Worm (Caenorhabditis elegans): ENCODE results near the gene mod-1.
"Not testable (repeated sequence)": the region's sequence is repeated elsewhere in the genome, so short reads cannot be mapped to it uniquely, and the experiment has no call there.

Gene mod-1

ce11 chrV:8897942-8898419 lies 15.9 kb downstream of the mod-1 start, which contains the start of the genes his-17 and his-18:
TSS of gene his-17 (minus strand) at chrV:8897992.
TSS of gene his-18 (plus strand) at chrV:8898228.
- TF ChIP-seq unc-62 (GFP tag; optimal IDR thresholded peaks at IDR 0.05 in 1 of 2); unc-62 (tag; optimal IDR thresholded peaks at IDR 0.05); ama-1 (optimal IDR thresholded peaks at IDR 0.05); hmg-1.1 (GFP tag; IDR thresholded peaks at IDR 0.05): not testable (repeated sequence)

- TF ChIP-seq Y75B8A.6 (GFP tag; IDR thresholded peaks at IDR 0.05); mxl-2 (GFP tag; conservative IDR thresholded peaks at IDR 0.05); snpc-4 (tag; optimal IDR thresholded peaks at IDR 0.05): not testable (repeated sequence)
These were observed 51.9 kb downstream of the mod-1 start, which contains the start of gene F07B7.12 for ce11 chrV:8861949-8862348. TSS of gene F07B7.12 (minus strand) at chrV:8862049.
